Fruit fly (Drosophila melanogaster) whole organism, pupa: Measurements from ENCODE around the gene Sf3b1.

ENCODE experiments used
- CG10348 ChIP-seq: fragments of 200-800 bp; sonication (Bioruptor generic); IDR thresholded peaks from 2 replicates; pipeline ENCODE4 v1.3.6; 2022; ENCODE audit warnings: missing biosample characterization, missing genetic modification characterization
- CG12605 ChIP-seq: fragments of 200-800 bp; sonication (Bioruptor generic); IDR thresholded peaks from 2 replicates; pipeline ENCODE4 v1.3.6; 2022; ENCODE audit warnings: missing biosample characterization, missing genetic modification characterization
- CG13204 ChIP-seq: fragments of 200-800 bp; sonication (Bioruptor generic); optimal IDR thresholded peaks from 2 replicates; lab custom pipeline; 2018; ENCODE audit warnings: missing biosample characterization, mild to moderate bottlenecking, missing genetic modification characterization, moderate library complexity
- CG14655 ChIP-seq: fragments of 200-800 bp; sonication (Bioruptor generic); optimal IDR thresholded peaks from 3 replicates; lab custom pipeline; 2017; ENCODE audit warnings: mild to moderate bottlenecking, missing biosample characterization, missing genetic modification reagents, missing genetic modification characterization
- CG15710 ChIP-seq: fragments of 200-800 bp; sonication (Bioruptor generic); optimal IDR thresholded peaks from 2 replicates; lab custom pipeline; 2018; ENCODE audit warnings: missing biosample characterization, mild to moderate bottlenecking, missing genetic modification characterization, moderate library complexity
- CG17806 ChIP-seq: fragments of 200-800 bp; sonication (Bioruptor generic); optimal IDR thresholded peaks from 2 replicates; lab custom pipeline; 2018; ENCODE audit warnings: missing biosample characterization, mild to moderate bottlenecking, missing genetic modification characterization, moderate library complexity
- CG32121 ChIP-seq: fragments of 200-800 bp; sonication (Bioruptor generic); IDR thresholded peaks from 2 replicates; pipeline ENCODE4 v1.3.6; 2022; ENCODE audit warnings: missing biosample characterization, missing genetic modification characterization
- CG34367 ChIP-seq: fragments of 200-800 bp; sonication (Bioruptor generic); optimal IDR thresholded peaks from 2 replicates; lab custom pipeline; 2018; ENCODE audit warnings: missing biosample characterization, mild to moderate bottlenecking, missing genetic modification characterization
- CG4496 ChIP-seq: fragments of 200-800 bp; sonication (Bioruptor generic); IDR thresholded peaks from 3 replicates; pipeline ENCODE4 v1.3.6; 2022; ENCODE audit warnings: missing biosample characterization, missing genetic modification characterization
- CG8159 ChIP-seq: fragments of 200-800 bp; sonication (Bioruptor generic); optimal IDR thresholded peaks from 3 replicates; lab custom pipeline; 2018; ENCODE audit warnings: missing biosample characterization, mild to moderate bottlenecking, missing genetic modification characterization, moderate library complexity
- CG8301 ChIP-seq: fragments of 200-800 bp; sonication (Bioruptor generic); optimal IDR thresholded peaks from 2 replicates; lab custom pipeline; 2018; ENCODE audit warnings: missing biosample characterization, mild to moderate bottlenecking, missing genetic modification characterization
- CG9948 ChIP-seq: fragments of 200-800 bp; sonication (Bioruptor generic); optimal IDR thresholded peaks from 2 replicates; lab custom pipeline; 2018; ENCODE audit warnings: missing biosample characterization, mild to moderate bottlenecking, missing genetic modification characterization, moderate library complexity
- D1 ChIP-seq: fragments of 200-800 bp; sonication (Bioruptor generic); optimal IDR thresholded peaks from 2 replicates; lab custom pipeline; 2018; ENCODE audit warnings: missing biosample characterization, mild to moderate bottlenecking, missing genetic modification characterization, moderate library complexity
- EcR ChIP-seq: fragments of 200-800 bp; sonication (Bioruptor generic); optimal IDR thresholded peaks from 3 replicates; lab custom pipeline; 2019; ENCODE audit warnings: missing biosample characterization, missing genetic modification characterization, mild to moderate bottlenecking, moderate library complexity, missing genetic modification reagents
- Ets98B ChIP-seq: fragments of 200-800 bp; sonication (Bioruptor generic); IDR thresholded peaks from 2 replicates; pipeline ENCODE4 v1.3.6; 2022; ENCODE audit warnings: missing biosample characterization, missing genetic modification characterization
- Pif1A ChIP-seq: fragments of 200-800 bp; sonication (Bioruptor generic); optimal IDR thresholded peaks from 3 replicates; lab custom pipeline; 2016; ENCODE audit warnings: missing biosample characterization, missing genetic modification characterization
- Pif1B ChIP-seq: fragments of 200-800 bp; sonication (Bioruptor generic); optimal IDR thresholded peaks from 3 replicates; lab custom pipeline; 2016; ENCODE audit warnings: missing biosample characterization, missing genetic modification characterization
- Snoo ChIP-seq: fragments of 200-800 bp; sonication (Bioruptor generic); optimal IDR thresholded peaks from 3 replicates; lab custom pipeline; 2017; ENCODE audit warnings: missing biosample characterization, mild to moderate bottlenecking, missing genetic modification characterization, inconsistent platforms
- fd96Ca ChIP-seq: fragments of 200-800 bp; sonication (Bioruptor generic); IDR thresholded peaks from 3 replicates; pipeline ENCODE4 v1.3.6; 2022; ENCODE audit warnings: missing biosample characterization, missing genetic modification characterization
- gl ChIP-seq: fragments of 200-800 bp; sonication (Bioruptor generic); optimal IDR thresholded peaks from 2 replicates; lab custom pipeline; 2018; ENCODE audit warnings: missing biosample characterization, mild to moderate bottlenecking, missing genetic modification characterization
- rn ChIP-seq: fragments of 200-800 bp; sonication (Bioruptor generic); IDR thresholded peaks from 2 replicates; pipeline ENCODE4 v1.3.6; 2022; ENCODE audit warnings: missing biosample characterization, missing genetic modification characterization

Sf3b1 gene

dm6 chr2L:525547-526180, 42.5 kb upstream of the Sf3b1 start:
- TF ChIP-seq D1 (tag; lab: Kevin White, UChicago) (no peak), Ets98B (GFP tag; lab: Robert Waterston, UW) (no peak), Snoo (no peak), CG8301 (tag; lab: Kevin White, UChicago) (no peak), CG9948 (no peak), CG10348 (no peak), CG17806 (tag; lab: Kevin White, UChicago) (no peak), CG15710 (tag; lab: Kevin White, UChicago) (no peak), CG14655 (GFP tag; lab: Kevin White, UChicago) (no peak), fd96Ca (GFP tag; lab: Robert Waterston, UW) (no peak), Pif1B (GFP tag; lab: Kevin White, UChicago) (no peak), CG4496 (GFP tag; lab: Robert Waterston, UW) (no peak), CG8159 (tag; lab: Kevin White, UChicago) (no peak), gl (no peak), Pif1A (GFP tag; lab: Kevin White, UChicago) (no peak), CG34367 (tag; lab: Kevin White, UChicago) (no peak), CG32121 (GFP tag; lab: Robert Waterston, UW) (no peak)
- TF ChIP-seq, all 21 proteins: peak for 0

dm6 chr2L:526192-526923, 41.8 kb upstream of the Sf3b1 start:
- TF ChIP-seq CG10348 (no peak), Snoo (peak; percentile 18), rn (no peak), CG14655 (GFP tag; lab: Kevin White, UChicago) (peak; percentile 3), CG13204 (GFP tag; lab: Kevin White, UChicago) (no peak), CG8159 (tag; lab: Kevin White, UChicago) (peak; percentile 32)

DNA sequence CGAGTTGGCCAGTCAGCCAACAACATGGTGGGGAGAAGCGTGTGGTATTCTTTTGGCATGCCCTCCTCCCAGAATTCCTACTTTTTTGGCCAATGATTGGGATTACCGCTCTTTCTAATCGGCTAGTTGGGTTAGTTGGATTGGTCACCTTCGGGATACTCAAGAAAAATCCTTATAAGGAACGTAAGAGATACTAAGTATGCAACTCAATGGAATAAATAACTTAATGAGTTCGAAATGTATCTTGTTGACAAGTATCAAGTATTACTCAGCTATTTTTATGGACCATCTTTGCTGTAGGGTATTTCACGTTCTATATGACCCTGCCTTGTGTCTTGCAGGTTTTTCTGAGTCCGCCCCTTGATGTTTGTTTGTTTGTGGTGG, 41.2 kb upstream of the Sf3b1 start:
- TF ChIP-seq CG8301 (tag; lab: Kevin White, UChicago) (peak; percentile 0), CG10348 (no peak), CG12605 (GFP tag; lab: Robert Waterston, UW) (no peak), CG17806 (tag; lab: Kevin White, UChicago) (no peak), Ets98B (GFP tag; lab: Robert Waterston, UW) (no peak), CG9948 (peak; percentile 27), fd96Ca (GFP tag; lab: Robert Waterston, UW) (no peak), Pif1A (GFP tag; lab: Kevin White, UChicago) (no peak), CG14655 (GFP tag; lab: Kevin White, UChicago) (no peak), CG13204 (GFP tag; lab: Kevin White, UChicago) (no peak), Snoo (no peak), CG8159 (tag; lab: Kevin White, UChicago) (no peak)

dm6 chr2L:527689-528088, 40.5 kb upstream of the Sf3b1 start:
- TF ChIP-seq Pif1B (GFP tag; lab: Kevin White, UChicago) (no peak), CG4496 (GFP tag; lab: Robert Waterston, UW) (no peak), CG32121 (GFP tag; lab: Robert Waterston, UW) (no peak), CG14655 (GFP tag; lab: Kevin White, UChicago) (no peak), CG8301 (tag; lab: Kevin White, UChicago) (no peak), CG8159 (tag; lab: Kevin White, UChicago) (no peak), CG13204 (GFP tag; lab: Kevin White, UChicago) (no peak), fd96Ca (GFP tag; lab: Robert Waterston, UW) (no peak)

dm6 chr2L:530245-530644, 37.9 kb upstream of the Sf3b1 start:
- TF ChIP-seq CG14655 (GFP tag; lab: Kevin White, UChicago) (peak; percentile 49), CG15710 (tag; lab: Kevin White, UChicago) (peak; percentile 74), CG10348 (no peak), CG8301 (tag; lab: Kevin White, UChicago) (peak; percentile 10), CG17806 (tag; lab: Kevin White, UChicago) (peak; percentile 57), CG12605 (GFP tag; lab: Robert Waterston, UW) (no peak), gl (no peak), CG34367 (tag; lab: Kevin White, UChicago) (peak; percentile 71), CG13204 (GFP tag; lab: Kevin White, UChicago) (peak; percentile 13), D1 (tag; lab: Kevin White, UChicago) (no peak), fd96Ca (GFP tag; lab: Robert Waterston, UW) (peak; percentile 45; the same call in 1 of the 3 replicates), EcR (GFP tag; lab: Kevin White, UChicago) (no peak), Ets98B (GFP tag; lab: Robert Waterston, UW) (0 out of 2 replicates have a peak, but pooled peaks have one; percentile 10), CG32121 (GFP tag; lab: Robert Waterston, UW) (no peak), CG4496 (GFP tag; lab: Robert Waterston, UW) (no peak; the same call in 2 of the 3 replicates), rn (no peak), Snoo (peak; percentile 91), Pif1B (GFP tag; lab: Kevin White, UChicago) (peak; percentile 72), CG9948 (peak; percentile 65), CG8159 (tag; lab: Kevin White, UChicago) (peak; percentile 57), Pif1A (GFP tag; lab: Kevin White, UChicago) (peak; percentile 73)
